Worm (Caenorhabditis elegans): Measurements from ENCODE around the gene srb-1.

Gene srb-1

ce11 chrII:5187469-5187868, 16.6 kb upstream of the srb-1 start, which contains the start of gene crh-2:
crh-2 (minus strand) TSS chrII:5187569.
- TF ChIP-seq bed-3 (GFP tag; optimal IDR thresholded peaks at IDR 0.05) (no peak), mab-5 (tag; optimal IDR thresholded peaks at IDR 0.05) (no peak), zip-8 (tag; optimal IDR thresholded peaks at IDR 0.05) (no peak), sptf-1 (tag; optimal IDR thresholded peaks at IDR 0.05) (no peak), mep-1 (tag; optimal IDR thresholded peaks at IDR 0.05) (no peak), unc-62 (GFP tag; optimal IDR thresholded peaks at IDR 0.05) (no peak)

- TF ChIP-seq lin-13 (tag; optimal IDR thresholded peaks at IDR 0.05) (no peak), unc-39 (tag; optimal IDR thresholded peaks at IDR 0.05) (no peak), ces-1 (GFP tag; optimal IDR thresholded peaks at IDR 0.05) (no peak), nhr-2 (tag; optimal IDR thresholded peaks at IDR 0.05) (no peak), mls-2 (tag; optimal IDR thresholded peaks at IDR 0.05) (no peak), lin-32 (GFP tag; optimal IDR thresholded peaks at IDR 0.05) (no peak), mep-1 (tag; optimal IDR thresholded peaks at IDR 0.05) (no peak), M03D4.4 (tag; optimal IDR thresholded peaks at IDR 0.05) (no peak), pha-4 (tag; optimal IDR thresholded peaks at IDR 0.05) (no peak), flh-1 (GFP tag; optimal IDR thresholded peaks at IDR 0.05) (no peak), drap-1 (GFP tag; optimal IDR thresholded peaks at IDR 0.05) (no peak), cnd-1 (tag; optimal IDR thresholded peaks at IDR 0.05) (no peak), nhr-76 (tag; optimal IDR thresholded peaks at IDR 0.05) (no peak), lsy-2 (tag; optimal IDR thresholded peaks at IDR 0.05) (no peak), snpc-4 (tag; optimal IDR thresholded peaks at IDR 0.05) (no peak), nhr-28 (tag; optimal IDR thresholded peaks at IDR 0.05) (no peak)
Measured at ce11 chrII:5186870-5187269, 16.0 kb upstream of the srb-1 start.

- TF ChIP-seq flh-1 (GFP tag; optimal IDR thresholded peaks at IDR 0.05) (no peak), pha-4 (tag; optimal IDR thresholded peaks at IDR 0.05) (no peak)
Measured at ce11 chrII:5185955-5186539, 15.2 kb upstream of the srb-1 start.

DNA sequence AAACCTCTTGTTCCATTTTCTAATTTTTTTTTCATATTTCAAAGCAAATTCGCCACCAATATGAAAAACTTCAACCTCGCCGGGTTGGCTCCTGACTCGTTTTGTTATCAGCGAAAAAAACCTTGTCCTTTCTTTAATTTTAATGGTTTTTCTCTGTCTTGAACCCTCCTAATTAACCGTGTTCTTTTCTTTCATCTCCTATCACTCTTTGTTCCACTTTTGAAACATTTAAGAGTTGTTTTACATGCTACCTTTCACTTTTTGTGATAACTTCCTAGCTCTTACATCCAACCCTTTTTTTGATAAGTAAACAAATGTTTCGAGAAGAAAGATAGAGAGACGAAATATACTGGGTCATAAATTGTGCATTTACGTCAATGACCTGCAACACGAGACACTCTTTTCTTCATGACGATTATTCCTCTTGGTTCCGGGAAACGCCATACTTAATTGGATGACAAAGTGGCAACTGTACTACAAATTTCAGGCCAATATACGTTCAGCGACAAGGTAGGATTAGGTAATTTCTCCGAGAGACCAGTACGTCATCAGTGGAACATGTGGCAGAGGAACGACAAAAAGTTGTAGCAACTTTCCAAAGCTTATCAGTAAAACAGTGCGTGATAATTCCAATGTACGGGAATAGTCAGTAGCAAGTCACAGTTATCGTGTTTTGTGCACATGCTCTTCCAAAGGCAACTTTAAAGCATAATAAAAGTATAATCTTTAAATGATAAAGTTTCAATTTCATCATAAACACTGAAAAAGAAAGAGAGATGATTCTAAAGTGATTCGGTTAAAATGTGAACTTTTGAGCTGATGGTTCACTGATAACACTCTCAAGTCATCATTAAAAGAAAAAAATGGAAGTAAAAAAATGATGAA, 14.1 kb upstream of the srb-1 start:
- TF ChIP-seq lsy-2 (tag; optimal IDR thresholded peaks at IDR 0.05) (no peak), ceh-83 (GFP tag; optimal IDR thresholded peaks at IDR 0.05) (no peak), zip-8 (tag; optimal IDR thresholded peaks at IDR 0.05) (no peak), bed-3 (GFP tag; optimal IDR thresholded peaks at IDR 0.05) (no peak), nhr-76 (tag; optimal IDR thresholded peaks at IDR 0.05) (no peak)

ce11 chrII:5183207-5183606, 12.4 kb upstream of the srb-1 start:
- no peak for TF ChIP-seq snpc-4 (tag; optimal IDR thresholded peaks at IDR 0.05)

ce11 chrII:5182451-5182850, 11.6 kb upstream of the srb-1 start:
- TF ChIP-seq hlh-1 (tag; optimal IDR thresholded peaks at IDR 0.05) (peak; percentile 90), unc-62 (GFP tag; optimal IDR thresholded peaks at IDR 0.05) (peak; percentile 52), nhr-28 (tag; optimal IDR thresholded peaks at IDR 0.05) (no peak)

DNA sequence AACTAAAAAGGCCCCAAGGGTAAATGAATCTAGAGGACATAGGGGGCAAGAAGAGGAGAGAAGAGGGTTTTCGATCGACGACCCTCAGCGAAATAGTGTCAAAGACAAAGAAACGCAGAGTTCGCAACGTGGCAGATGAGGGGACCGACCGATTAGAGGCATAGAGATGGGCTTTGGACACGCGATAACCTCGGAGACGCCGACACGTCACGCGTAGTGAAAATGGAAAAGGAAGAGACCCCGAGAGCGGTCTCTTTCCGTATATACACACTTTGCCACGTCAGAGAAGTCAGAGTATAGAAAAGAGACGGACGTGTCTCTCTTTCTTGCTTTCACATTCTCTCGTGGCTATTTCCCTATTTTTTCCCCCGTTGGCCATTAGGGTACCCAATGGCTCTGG, 10.7 kb upstream of the srb-1 start:
- TF ChIP-seq ham-2 (GFP tag; optimal IDR thresholded peaks at IDR 0.05) (peak; percentile 35), ces-1 (GFP tag; optimal IDR thresholded peaks at IDR 0.05) (peak; percentile 71), mls-2 (tag; optimal IDR thresholded peaks at IDR 0.05) (peak; percentile 57), elt-3 (tag; optimal IDR thresholded peaks at IDR 0.05) (peak; percentile 58), sem-2 (GFP tag; optimal IDR thresholded peaks at IDR 0.05) (no peak), nhr-2 (tag; optimal IDR thresholded peaks at IDR 0.05) (peak; percentile 75), elt-1 (tag; optimal IDR thresholded peaks at IDR 0.05; ENCODE audit: borderline replicate concordance, insufficient read depth) (peak; percentile 76), sptf-1 (tag; optimal IDR thresholded peaks at IDR 0.05) (peak; percentile 48), nhr-76 (tag; optimal IDR thresholded peaks at IDR 0.05) (no peak), ceh-83 (GFP tag; optimal IDR thresholded peaks at IDR 0.05) (no peak), unc-120 (tag; optimal IDR thresholded peaks at IDR 0.05; ENCODE audit: poor library complexity, severe bottlenecking) (peak; percentile 80), pha-4 (tag; optimal IDR thresholded peaks at IDR 0.05) (no peak), lsy-2 (tag; optimal IDR thresholded peaks at IDR 0.05) (peak; percentile 17), hlh-1 (tag; optimal IDR thresholded peaks at IDR 0.05) (peak; percentile 40), unc-62 (GFP tag; optimal IDR thresholded peaks at IDR 0.05) (peak; percentile 75), nhr-237 (tag; optimal IDR thresholded peaks at IDR 0.05) (no peak), cnd-1 (tag; optimal IDR thresholded peaks at IDR 0.05) (peak; percentile 64), mep-1 (tag; optimal IDR thresholded peaks at IDR 0.05) (peak; percentile 55), ztf-11 (tag; optimal IDR thresholded peaks at IDR 0.05) (peak; percentile 34), drap-1 (GFP tag; optimal IDR thresholded peaks at IDR 0.05) (peak; percentile 71)

All from whole organism, mixed stage, embryonic.